Worm (Caenorhabditis elegans): ENCODE measurements around the gene hil-1.

DNA sequence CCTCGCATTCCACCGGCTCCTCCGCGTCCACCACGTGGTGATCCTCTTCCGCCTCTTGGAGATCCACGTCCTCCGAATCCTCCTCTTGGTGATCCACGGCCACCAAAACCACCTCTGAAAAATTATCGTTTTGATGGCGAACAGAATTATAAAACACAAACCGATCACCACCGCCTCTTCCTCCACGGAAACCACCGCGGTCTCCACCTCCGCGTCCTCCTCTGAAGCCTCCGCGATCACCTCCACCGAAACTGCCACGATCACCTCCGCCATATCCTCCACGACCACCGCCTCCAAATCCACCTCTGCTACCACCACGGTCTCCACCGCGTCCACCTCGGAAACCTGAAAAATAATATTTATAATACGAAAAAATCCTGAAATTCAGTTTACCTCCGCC is 52.0 kb downstream of the hil-1 start:
- TF ChIP-seq unc-39 (tag; optimal IDR thresholded peaks at IDR 0.05), result no peak
- TF ChIP-seq nhr-237 (tag; optimal IDR thresholded peaks at IDR 0.05), result no peak
- TF ChIP-seq ztf-11 (tag; optimal IDR thresholded peaks at IDR 0.05), result no peak
- TF ChIP-seq ces-1 (GFP tag; optimal IDR thresholded peaks at IDR 0.05), result no peak
- TF ChIP-seq lsy-2 (tag; optimal IDR thresholded peaks at IDR 0.05), result no peak
